Fruit fly (Drosophila melanogaster): ENCODE measurements around the gene CG13606.
A peak's percentile ranks its signal among the peaks of the same experiment; 100 is the strongest.

The CG13606 gene

DNA sequence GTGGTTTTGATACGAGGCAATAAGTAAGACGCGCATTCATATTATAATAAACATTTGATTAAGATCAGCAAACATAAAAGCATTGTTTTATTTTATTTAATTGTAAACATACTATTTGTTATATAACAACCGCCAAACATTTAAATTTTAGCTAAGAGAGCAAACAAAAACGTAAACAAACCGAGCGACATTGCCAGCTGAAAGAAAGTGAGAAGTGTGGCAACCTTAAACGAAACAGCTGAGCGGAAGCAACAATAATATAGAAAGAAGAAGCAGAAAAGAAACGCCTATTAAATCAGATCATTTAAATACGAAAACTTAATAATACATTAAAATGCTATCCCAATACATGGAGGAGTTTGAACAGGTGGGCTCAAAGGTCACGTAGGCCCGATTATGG is 37.8 kb upstream of the CG13606 start, which contains the start of gene Sec10 (continued):
- TF ChIP-seq org-1 (GFP tag; optimal IDR thresholded peaks at IDR 0.05) (no peak), CG12769 (tag; optimal IDR thresholded peaks at IDR 0.05) (no peak), Trl (optimal IDR thresholded peaks at IDR 0.05) (no peak), Trl (GFP tag; optimal IDR thresholded peaks at IDR 0.05) (no peak), sim (GFP tag; IDR thresholded peaks at IDR 0.05) (no peak), CG14667 (GFP tag; IDR thresholded peaks at IDR 0.05) (no peak), sd (tag; optimal IDR thresholded peaks at IDR 0.05) (no peak), nau (GFP tag; optimal IDR thresholded peaks at IDR 0.05) (no peak), CG9797 (GFP tag; optimal IDR thresholded peaks at IDR 0.05) (no peak), Six4 (GFP tag; optimal IDR thresholded peaks at IDR 0.05) (no peak), stwl (tag; optimal IDR thresholded peaks at IDR 0.05) (peak; percentile 73), CG13287 (GFP tag; IDR thresholded peaks at IDR 0.05; ENCODE audit: partially characterized antibody) (peak; percentile 56), CG10147 (GFP tag; optimal IDR thresholded peaks at IDR 0.05) (no peak), CG4707 (GFP tag; optimal IDR thresholded peaks at IDR 0.05) (peak; percentile 12), Side (GFP tag; optimal IDR thresholded peaks at IDR 0.05) (no peak), Doc3 (GFP tag; IDR thresholded peaks at IDR 0.05; ENCODE audit: partially characterized antibody) (no peak), Ets97D (GFP tag; optimal IDR thresholded peaks at IDR 0.05) (peak; percentile 77), hbn (GFP tag; IDR thresholded peaks at IDR 0.05; ENCODE audit: partially characterized antibody) (peak; percentile 13; the same call in 1 of the 2 replicates), Gug (GFP tag; IDR thresholded peaks at IDR 0.05) (no peak), Awh (GFP tag; IDR thresholded peaks at IDR 0.05) (no peak), Lhr (GFP tag; optimal IDR thresholded peaks at IDR 0.05) (peak; percentile 30), jumu (GFP tag; optimal IDR thresholded peaks at IDR 0.05) (no peak), sc (optimal IDR thresholded peaks at IDR 0.05) (no peak), sc (GFP tag; optimal IDR thresholded peaks at IDR 0.05) (no peak), CG8290 (GFP tag; optimal IDR thresholded peaks at IDR 0.05) (no peak), CG8290 (tag; optimal IDR thresholded peaks at IDR 0.05) (no peak), CG34422 (GFP tag; IDR thresholded peaks at IDR 0.05) (no peak; the same call in 2 of the 3 replicates), CG12391 (tag; optimal IDR thresholded peaks at IDR 0.05) (no peak), inv (GFP tag; IDR thresholded peaks at IDR 0.05; ENCODE audit: partially characterized antibody) (no peak), bcd (GFP tag; optimal IDR thresholded peaks at IDR 0.05) (no peak), Lim3 (GFP tag; IDR thresholded peaks at IDR 0.05) (no peak), row (GFP tag; IDR thresholded peaks at IDR 0.05) (no peak), CG17912 (GFP tag; optimal IDR thresholded peaks at IDR 0.05) (peak; percentile 48), B-H1 (GFP tag; IDR thresholded peaks at IDR 0.05) (no peak), CG7839 (tag; optimal IDR thresholded peaks at IDR 0.05) (no peak), sug (tag; optimal IDR thresholded peaks at IDR 0.05) (no peak), CG3995 (GFP tag; optimal IDR thresholded peaks at IDR 0.05) (no peak), CG11560 (tag; IDR thresholded peaks at IDR 0.05) (no peak), Atf3 (GFP tag; optimal IDR thresholded peaks at IDR 0.05) (no peak), CG14965 (GFP tag; optimal IDR thresholded peaks at IDR 0.05; ENCODE audit: borderline replicate concordance) (no peak), lmd (GFP tag; IDR thresholded peaks at IDR 0.05) (no peak), CG1603 (tag; optimal IDR thresholded peaks at IDR 0.05) (no peak), Rx (GFP tag; IDR thresholded peaks at IDR 0.05) (no peak), CG11695 (GFP tag; IDR thresholded peaks at IDR 0.05) (no peak), H2.0 (GFP tag; IDR thresholded peaks at IDR 0.05) (no peak), CG10959 (GFP tag; IDR thresholded peaks at IDR 0.05) (no peak), Ptx1 (GFP tag; IDR thresholded peaks at IDR 0.05) (no peak), CG11398 (GFP tag; optimal IDR thresholded peaks at IDR 0.05) (no peak), HHEX (GFP tag; optimal IDR thresholded peaks at IDR 0.05) (no peak), CG13424 (tag; optimal IDR thresholded peaks at IDR 0.05) (no peak), CG8478 (optimal IDR thresholded peaks at IDR 0.05) (no peak), lov (optimal IDR thresholded peaks at IDR 0.05) (no peak), lov (GFP tag; IDR thresholded peaks at IDR 0.05) (no peak), CG10543 (GFP tag; optimal IDR thresholded peaks at IDR 0.05) (no peak)

All from whole organism, embryonic.